Worm (Caenorhabditis elegans): ENCODE results near the gene F35E12.9.
A peak's percentile ranks its signal among the peaks of the same experiment; 100 is the strongest.

DNA sequence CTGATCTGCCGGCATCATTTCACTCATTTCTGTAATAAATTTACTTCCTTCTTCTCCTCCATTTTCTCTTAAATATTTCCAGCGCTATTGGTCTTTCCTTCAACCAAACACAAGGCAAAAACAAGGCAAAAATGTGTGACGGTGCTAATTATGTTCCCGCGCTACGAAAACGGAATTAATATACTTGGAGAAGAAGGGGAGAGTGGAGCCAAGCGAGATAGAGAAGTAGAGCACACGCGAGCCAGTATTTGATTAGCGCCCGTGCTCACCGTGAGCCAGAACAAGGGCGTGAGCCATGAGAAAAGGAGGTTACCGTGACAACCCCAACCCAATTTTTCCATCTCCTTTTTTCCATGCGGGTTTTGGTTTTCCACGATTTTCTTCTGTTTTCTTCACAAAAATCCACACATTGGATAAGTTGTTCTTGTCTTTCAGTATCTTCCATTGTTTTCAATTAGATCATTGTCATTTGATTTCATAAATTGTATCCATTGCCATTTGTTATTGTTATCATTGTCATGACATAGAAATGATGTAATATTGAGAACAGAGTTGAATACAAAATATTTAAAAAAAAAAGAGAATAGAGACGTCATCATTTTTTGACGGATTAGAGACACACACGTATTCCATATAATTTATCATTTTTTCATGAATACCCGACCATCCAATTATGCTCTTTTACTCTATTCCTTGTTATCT lies 17.6 kb upstream of the F35E12.9 start, which contains the start of gene F20G2.6:
- TF ChIP-seq lin-35 (GFP tag; optimal IDR thresholded peaks at IDR 0.05) (no peak), jun-1 (tag; optimal IDR thresholded peaks at IDR 0.05) (no peak), nhr-11 (tag; optimal IDR thresholded peaks at IDR 0.05) (no peak), ama-1 (optimal IDR thresholded peaks at IDR 0.05) (no peak), lir-3 (tag; optimal IDR thresholded peaks at IDR 0.05; ENCODE audit: poor library complexity) (no peak), mdl-1 (tag; optimal IDR thresholded peaks at IDR 0.05) (no peak), ztf-4 (tag; optimal IDR thresholded peaks at IDR 0.05) (no peak), aly-2 (tag; optimal IDR thresholded peaks at IDR 0.05) (no peak), fos-1 (tag; optimal IDR thresholded peaks at IDR 0.05) (no peak), sup-37 (GFP tag; optimal IDR thresholded peaks at IDR 0.05) (no peak), efl-1 (optimal IDR thresholded peaks at IDR 0.05) (no peak), efl-1 (GFP tag; optimal IDR thresholded peaks at IDR 0.05 in 1 of 2) (peak in 1 of 2 experiments; percentile 1)
